Worm (Caenorhabditis elegans): ENCODE data around the gene oac-32.

- TF ChIP-seq W03F9.2 (tag; optimal IDR thresholded peaks at IDR 0.05), result no peak
- TF ChIP-seq him-1 (tag; optimal IDR thresholded peaks at IDR 0.05), result no peak
These were observed 34.0 kb downstream of the oac-32 start, which contains the start of gene nhr-260 for ce11 chrV:1511537-1511936.

Measured in whole organism, L4/young adult.